Fruit fly (Drosophila melanogaster): ENCODE data around the gene Cpr67Fa1.

DNA sequence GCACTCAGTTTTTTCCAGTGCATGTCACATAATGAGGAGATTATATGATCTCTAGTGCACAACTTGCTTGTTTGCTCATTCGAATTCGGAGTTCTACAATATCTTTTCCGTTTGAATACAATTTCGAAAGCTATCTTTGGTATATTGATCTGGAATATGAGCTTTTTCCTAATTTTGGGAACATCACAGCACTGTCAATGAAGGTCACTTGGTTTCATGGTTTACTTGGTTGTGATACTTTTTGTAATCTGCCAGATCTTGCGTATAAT is 22.5 kb upstream of the Cpr67Fa1 start:
- no peak for TF ChIP-seq CG7045 (GFP tag; optimal IDR thresholded peaks at IDR 0.05)
- TF ChIP-seq pad (GFP tag; optimal IDR thresholded peaks at IDR 0.05), result no peak
- TF ChIP-seq Hr96 (GFP tag; optimal IDR thresholded peaks at IDR 0.05), result no peak
